Worm (Caenorhabditis elegans): ENCODE data around the gene T23B7.3.

DNA sequence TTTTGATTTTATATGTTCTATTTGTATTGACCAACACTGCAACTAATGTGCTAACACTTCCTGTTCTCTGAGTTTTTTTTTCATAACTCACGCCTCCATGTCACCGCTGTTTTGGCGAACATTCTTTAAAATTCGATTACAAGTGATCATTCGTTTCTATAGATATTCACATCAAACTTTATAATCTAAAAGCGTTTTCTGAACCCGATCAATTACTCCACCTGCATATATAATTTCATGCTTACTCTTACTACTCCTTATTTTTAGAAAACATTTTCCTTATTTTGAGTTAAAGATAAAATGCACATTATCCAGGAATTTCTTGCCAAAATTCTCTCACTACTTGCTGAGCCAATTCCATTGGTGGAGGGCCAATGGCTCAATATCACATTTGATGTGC, 36.0 kb downstream of the T23B7.3 start, which contains the start of gene R05F9.7:
- TF ChIP-seq unc-62 (GFP tag; optimal IDR thresholded peaks at IDR 0.05) (no peak), elt-3 (tag; optimal IDR thresholded peaks at IDR 0.05) (no peak), ceh-39 (tag; optimal IDR thresholded peaks at IDR 0.05) (no peak), M03D4.4 (tag; optimal IDR thresholded peaks at IDR 0.05) (no peak), mab-5 (tag; optimal IDR thresholded peaks at IDR 0.05) (no peak), lin-13 (tag; optimal IDR thresholded peaks at IDR 0.05) (no peak), ces-1 (GFP tag; optimal IDR thresholded peaks at IDR 0.05) (no peak), ceh-43 (GFP tag; optimal IDR thresholded peaks at IDR 0.05) (no peak), nhr-28 (tag; optimal IDR thresholded peaks at IDR 0.05) (no peak), elt-1 (tag; optimal IDR thresholded peaks at IDR 0.05; ENCODE audit: borderline replicate concordance, insufficient read depth) (no peak), nhr-76 (tag; optimal IDR thresholded peaks at IDR 0.05) (no peak), nhr-12 (tag; optimal IDR thresholded peaks at IDR 0.05) (no peak)

Measured in whole organism, mixed stage, embryonic.